Worm (Caenorhabditis elegans) whole organism, midembryonic: ENCODE measurements around the gene sas-5.

ENCODE experiments used
- T22C8.4 ChIP-seq: fragments of 200-800 bp; sonication (Bioruptor generic); IDR thresholded peaks from 2 replicates; pipeline ENCODE4 v1.3.6; 2022; ENCODE audit warnings: missing genetic modification characterization, missing compliant biosample characterization
- flt-1 ChIP-seq: fragments of 200-800 bp; sonication (Bioruptor generic); IDR thresholded peaks from 2 replicates; pipeline ENCODE4 v1.3.6; 2022; ENCODE audit warnings: missing genetic modification characterization, missing compliant biosample characterization
- tab-1 ChIP-seq: fragments of 200-800 bp; sonication (Bioruptor generic); IDR thresholded peaks from 2 replicates; pipeline ENCODE4 v1.3.6; 2022; ENCODE audit warnings: missing genetic modification characterization, missing compliant biosample characterization
- ztf-23 ChIP-seq: fragments of 200-800 bp; sonication (Bioruptor generic); IDR thresholded peaks from 2 replicates; pipeline ENCODE4 v1.3.6; 2022; ENCODE audit warnings: missing genetic modification reagents, missing genetic modification characterization, missing compliant biosample characterization
- ztf-29 ChIP-seq: fragments of 200-800 bp; sonication (Bioruptor generic); IDR thresholded peaks from 2 replicates; pipeline ENCODE4 v1.3.6; 2022; ENCODE audit warnings: missing genetic modification reagents, missing genetic modification characterization, missing compliant biosample characterization

ce11 chrV:11660566-11660965 is 50.0 kb downstream of the sas-5 start:
- TF ChIP-seq T22C8.4 (GFP tag; lab: Robert Waterston, UW), result no peak
- no peak for TF ChIP-seq flt-1 (GFP tag; lab: Robert Waterston, UW)
- TF ChIP-seq ztf-23 (GFP tag; lab: Robert Waterston, UW), result no peak
- TF ChIP-seq ztf-29 (GFP tag; lab: Robert Waterston, UW), result no peak
- no peak for TF ChIP-seq tab-1 (GFP tag; lab: Robert Waterston, UW)
